Worm (Caenorhabditis elegans) whole organism, late embryonic: ENCODE measurements around the gene F26D10.13.

Source experiments
- C08G9.2 ChIP-seq: sonication (generic microtip); optimal IDR thresholded peaks from 2 replicates; lab custom pipeline; 2016; ENCODE audit warnings: mild to moderate bottlenecking, missing genetic modification characterization, moderate library complexity, missing compliant biosample characterization
- C38D4.7 ChIP-seq: fragments of 200-800 bp; sonication (Bioruptor generic); optimal IDR thresholded peaks from 2 replicates; lab custom pipeline; 2018; ENCODE audit warnings: mild to moderate bottlenecking, missing genetic modification characterization, moderate library complexity, missing compliant biosample characterization
- F13H6.1 ChIP-seq: sonication (generic microtip); optimal IDR thresholded peaks from 2 replicates; lab custom pipeline; 2016; ENCODE audit warnings: missing genetic modification characterization, missing compliant biosample characterization
- K02D7.2 ChIP-seq: sonication (generic microtip); optimal IDR thresholded peaks from 2 replicates; lab custom pipeline; 2017; ENCODE audit warnings: mild to moderate bottlenecking, missing genetic modification characterization, missing compliant biosample characterization
- K09A11.1 ChIP-seq: sonication (generic microtip); optimal IDR thresholded peaks from 2 replicates; lab custom pipeline; 2017; ENCODE audit warnings: antibody characterized with exemption, mild to moderate bottlenecking, missing genetic modification characterization, missing compliant biosample characterization; ENCODE audit not compliant: insufficient read depth
- Y22D7AL.16 ChIP-seq: sonication (generic microtip); optimal IDR thresholded peaks from 2 replicates; lab custom pipeline; 2016; ENCODE audit warnings: missing genetic modification characterization, missing compliant biosample characterization
- ama-1 ChIP-seq: fragments of 150-350 bp; optimal IDR thresholded peaks from 2 replicates; lab custom pipeline; 2014
- ceh-14 ChIP-seq: sonication (generic microtip); optimal IDR thresholded peaks from 2 replicates; lab custom pipeline; 2016; ENCODE audit warnings: missing genotype, missing genetic modification characterization, missing compliant biosample characterization
- ceh-24 ChIP-seq: sonication (generic microtip); optimal IDR thresholded peaks from 2 replicates; lab custom pipeline; 2016; ENCODE audit warnings: mild to moderate bottlenecking, missing genetic modification characterization, missing compliant biosample characterization
- ceh-30 ChIP-seq: fragments of 150-350 bp; optimal IDR thresholded peaks from 2 replicates; lab custom pipeline; 2014; ENCODE audit warnings: missing biosample characterization, missing genetic modification characterization
- ceh-45 ChIP-seq: fragments of 200-800 bp; sonication (Bioruptor generic); IDR thresholded peaks from 2 replicates; pipeline ENCODE4 v1.3.6; 2022; ENCODE audit warnings: missing genetic modification reagents, missing genetic modification characterization, missing compliant biosample characterization
- ceh-48 ChIP-seq: sonication (generic microtip); optimal IDR thresholded peaks from 2 replicates; lab custom pipeline; 2016; ENCODE audit warnings: missing genetic modification characterization, inconsistent platforms, missing compliant biosample characterization
- ceh-6 ChIP-seq: fragments of 200-800 bp; sonication (Bioruptor generic); optimal IDR thresholded peaks from 2 replicates; lab custom pipeline; 2018; ENCODE audit warnings: mild to moderate bottlenecking, missing genetic modification characterization, missing compliant biosample characterization
- che-1 ChIP-seq: sonication (generic microtip); optimal IDR thresholded peaks from 2 replicates; lab custom pipeline; 2016; ENCODE audit warnings: mild to moderate bottlenecking, missing genetic modification characterization, missing compliant biosample characterization
- elt-2 ChIP-seq: sonication (generic microtip); optimal IDR thresholded peaks from 2 replicates; lab custom pipeline; 2016; ENCODE audit warnings: missing genetic modification reagents, missing genetic modification characterization, missing compliant biosample characterization
- ets-4 ChIP-seq: sonication (generic microtip); optimal IDR thresholded peaks from 2 replicates; lab custom pipeline; 2016; ENCODE audit warnings: missing genetic modification characterization, missing compliant biosample characterization
- eyg-1 ChIP-seq: sonication (generic microtip); optimal IDR thresholded peaks from 2 replicates; lab custom pipeline; 2016; ENCODE audit warnings: missing genotype, missing genetic modification characterization, missing compliant biosample characterization
- fkh-10 ChIP-seq: fragments of 150-350 bp; optimal IDR thresholded peaks from 2 replicates; lab custom pipeline; 2014; ENCODE audit warnings: missing biosample characterization, missing genetic modification reagents, missing genetic modification characterization
- gmeb-2 ChIP-seq: sonication (generic microtip); optimal IDR thresholded peaks from 2 replicates; lab custom pipeline; 2016; ENCODE audit warnings: missing genetic modification characterization, inconsistent platforms, missing compliant biosample characterization
- hlh-15 ChIP-seq: sonication (generic microtip); optimal IDR thresholded peaks from 2 replicates; lab custom pipeline; 2016; ENCODE audit warnings: missing genetic modification characterization, missing compliant biosample characterization
- hlh-30 ChIP-seq: sonication (generic microtip); optimal IDR thresholded peaks from 2 replicates; lab custom pipeline; 2017; ENCODE audit warnings: antibody characterized with exemption, missing genetic modification characterization, missing compliant biosample characterization; ENCODE audit not compliant: insufficient read depth
- hlh-6 ChIP-seq: sonication (generic microtip); optimal IDR thresholded peaks from 2 replicates; lab custom pipeline; 2016; ENCODE audit warnings: missing genotype, missing genetic modification characterization, missing compliant biosample characterization
- lim-6 ChIP-seq: sonication (generic microtip); optimal IDR thresholded peaks from 2 replicates; lab custom pipeline; 2016; ENCODE audit warnings: missing genetic modification characterization, missing compliant biosample characterization
- lin-11 ChIP-seq: fragments of 200-800 bp; sonication (Bioruptor generic); optimal IDR thresholded peaks from 2 replicates; lab custom pipeline; 2018; ENCODE audit warnings: mild to moderate bottlenecking, missing genetic modification characterization, missing compliant biosample characterization
- madf-2 ChIP-seq: sonication (generic microtip); optimal IDR thresholded peaks from 2 replicates; lab custom pipeline; 2017; ENCODE audit warnings: missing genetic modification characterization, missing compliant biosample characterization
- mec-3 ChIP-seq: sonication (generic microtip); optimal IDR thresholded peaks from 2 replicates; lab custom pipeline; 2016; ENCODE audit warnings: borderline replicate concordance, missing genetic modification characterization, missing compliant biosample characterization
- nhr-232 ChIP-seq: sonication (generic microtip); optimal IDR thresholded peaks from 2 replicates; lab custom pipeline; 2016; ENCODE audit warnings: missing genetic modification characterization, missing compliant biosample characterization
- npax-4 ChIP-seq: sonication (generic microtip); optimal IDR thresholded peaks from 2 replicates; lab custom pipeline; 2016; ENCODE audit warnings: missing genetic modification characterization, missing compliant biosample characterization
- pat-9 ChIP-seq: fragments of 200-800 bp; sonication (Bioruptor generic); optimal IDR thresholded peaks from 2 replicates; lab custom pipeline; 2018; ENCODE audit warnings: mild to moderate bottlenecking, missing genetic modification characterization, moderate library complexity, missing compliant biosample characterization
- pha-2 ChIP-seq: sonication (generic microtip); optimal IDR thresholded peaks from 2 replicates; lab custom pipeline; 2017; ENCODE audit warnings: mild to moderate bottlenecking, missing genetic modification characterization, missing compliant biosample characterization
- pha-4 ChIP-seq: fragments of 150-350 bp; optimal IDR thresholded peaks from 2 replicates; lab custom pipeline; 2018; ENCODE audit warnings: missing biosample characterization, missing genetic modification reagents, missing genetic modification characterization
- pqm-1 ChIP-seq: sonication (generic microtip); optimal IDR thresholded peaks from 2 replicates; lab custom pipeline; 2016; ENCODE audit warnings: missing genetic modification characterization, missing compliant biosample characterization
- ref-2 ChIP-seq: sonication (generic microtip); optimal IDR thresholded peaks from 2 replicates; lab custom pipeline; 2016; ENCODE audit warnings: missing genetic modification characterization, missing compliant biosample characterization
- sdc-2 ChIP-seq: sonication (generic microtip); optimal IDR thresholded peaks from 2 replicates; lab custom pipeline; 2016; ENCODE audit warnings: missing genotype, missing genetic modification characterization, missing compliant biosample characterization
- sox-4 ChIP-seq: sonication (generic microtip); optimal IDR thresholded peaks from 2 replicates; lab custom pipeline; 2017; ENCODE audit warnings: mild to moderate bottlenecking, missing genetic modification characterization, inconsistent platforms, missing compliant biosample characterization
- syd-9 ChIP-seq: sonication (generic microtip); optimal IDR thresholded peaks from 2 replicates; lab custom pipeline; 2016; ENCODE audit warnings: mild to moderate bottlenecking, missing genetic modification characterization, moderate library complexity, missing compliant biosample characterization
- tbx-2 ChIP-seq: sonication (generic microtip); optimal IDR thresholded peaks from 2 replicates; lab custom pipeline; 2016; ENCODE audit warnings: missing genetic modification characterization, missing compliant biosample characterization
- tbx-7 ChIP-seq: sonication (generic microtip); optimal IDR thresholded peaks from 2 replicates; lab custom pipeline; 2016; ENCODE audit warnings: missing genotype, missing genetic modification characterization, missing compliant biosample characterization
- ttx-3 ChIP-seq: sonication (generic microtip); optimal IDR thresholded peaks from 2 replicates; lab custom pipeline; 2016; ENCODE audit warnings: missing genetic modification reagents, missing genetic modification characterization, missing compliant biosample characterization
- zip-5 ChIP-seq: sonication (generic microtip); optimal IDR thresholded peaks from 2 replicates; lab custom pipeline; 2016; ENCODE audit warnings: missing genetic modification characterization, missing compliant biosample characterization
- ztf-16 ChIP-seq: sonication (generic microtip); optimal IDR thresholded peaks from 2 replicates; lab custom pipeline; 2017; ENCODE audit warnings: missing genetic modification characterization, missing compliant biosample characterization

Gene F26D10.13

DNA sequence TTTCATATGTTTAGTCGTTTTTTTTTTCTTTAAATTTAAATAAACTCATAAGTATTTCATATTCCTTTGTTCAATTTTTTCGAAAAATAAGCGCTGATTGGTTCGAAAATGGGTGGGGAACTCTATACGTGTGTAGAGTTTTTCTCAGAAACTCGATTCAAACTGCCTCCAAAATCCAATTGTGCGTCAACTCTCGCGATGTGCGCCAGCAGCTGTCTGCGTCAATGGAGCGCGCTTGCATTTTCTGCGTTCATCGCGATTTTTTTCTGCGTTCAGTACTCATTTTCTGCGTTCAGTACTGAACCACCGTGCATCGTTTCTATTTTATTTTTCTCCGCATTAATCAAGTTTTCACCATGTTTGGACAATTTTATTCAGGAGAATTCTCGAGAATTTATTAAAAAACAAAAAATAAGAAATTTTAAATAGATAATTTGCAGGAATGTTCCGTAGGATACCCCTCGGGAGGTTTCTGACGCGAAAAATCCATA, 14.9 kb downstream of the F26D10.13 start, which contains the start of gene eelo-2 (continued):
- TF ChIP-seq pat-9 (tag; lab: Kevin White, UChicago) (peak; percentile 51), pha-4 (tag; lab: Kevin White, UChicago) (no peak), che-1 (tag; lab: Kevin White, UChicago) (no peak), syd-9 (tag; lab: Kevin White, UChicago) (peak; percentile 22), pqm-1 (peak; percentile 84), hlh-30 (tag; lab: Kevin White, UChicago) (peak; percentile 60), nhr-232 (tag; lab: Kevin White, UChicago) (no peak), eyg-1 (tag; lab: Kevin White, UChicago) (no peak), sdc-2 (tag; lab: Kevin White, UChicago) (peak; percentile 46), pha-2 (tag; lab: Kevin White, UChicago) (no peak), ama-1 (lab: Kevin White, UChicago) (no peak), gmeb-2 (tag; lab: Kevin White, UChicago) (peak; percentile 54), elt-2 (peak; percentile 72), ceh-45 (no peak), ref-2 (tag; lab: Kevin White, UChicago) (peak; percentile 82), npax-4 (tag; lab: Kevin White, UChicago) (no peak), ztf-16 (tag; lab: Kevin White, UChicago) (peak; percentile 69)

DNA sequence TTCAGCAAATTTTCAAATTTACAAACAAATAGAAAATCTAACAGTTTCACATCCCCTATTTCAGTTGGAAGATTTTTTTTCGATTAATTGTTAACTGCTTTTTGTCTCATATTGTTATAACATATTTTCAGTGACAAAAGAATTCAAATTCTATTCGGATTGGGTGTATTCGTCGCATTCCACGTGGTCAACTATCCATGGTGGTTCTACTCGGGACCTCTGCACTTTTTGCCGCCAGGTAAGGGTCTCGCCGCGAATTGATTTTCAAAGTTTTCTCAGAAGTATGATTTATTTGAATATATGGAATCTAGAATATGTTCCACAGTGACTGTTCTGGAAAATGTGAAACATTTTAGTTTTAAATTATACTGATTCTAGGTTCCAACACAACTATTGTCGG, 16.1 kb downstream of the F26D10.13 start:
- TF ChIP-seq lim-6: no peak
- TF ChIP-seq ceh-24: no peak
- no peak for TF ChIP-seq tbx-2 (tag; lab: Kevin White, UChicago)
- no peak for TF ChIP-seq Y22D7AL.16 (tag; lab: Kevin White, UChicago)
- TF ChIP-seq gmeb-2 (tag; lab: Kevin White, UChicago): no peak
- no peak for TF ChIP-seq C38D4.7 (GFP tag; lab: Kevin White, UChicago)
- no peak for TF ChIP-seq hlh-6
- no peak for TF ChIP-seq eyg-1 (tag; lab: Kevin White, UChicago)
- TF ChIP-seq fkh-10 (GFP tag; lab: Kevin White, UChicago): no peak
- no peak for TF ChIP-seq sox-4 (tag; lab: Kevin White, UChicago)
- no peak for TF ChIP-seq mec-3 (tag; lab: Kevin White, UChicago)
- no peak for TF ChIP-seq hlh-30 (tag; lab: Kevin White, UChicago)
- no peak for TF ChIP-seq madf-2 (tag; lab: Kevin White, UChicago)
- TF ChIP-seq K09A11.1 (tag; lab: Kevin White, UChicago): no peak
- TF ChIP-seq F13H6.1: no peak
- no peak for TF ChIP-seq ceh-48 (tag; lab: Kevin White, UChicago)
- TF ChIP-seq ets-4 (tag; lab: Kevin White, UChicago): no peak
- TF ChIP-seq nhr-232 (tag; lab: Kevin White, UChicago): no peak
- no peak for TF ChIP-seq ceh-14 (tag; lab: Kevin White, UChicago)
- TF ChIP-seq, all 69 proteins: peak for 0

DNA sequence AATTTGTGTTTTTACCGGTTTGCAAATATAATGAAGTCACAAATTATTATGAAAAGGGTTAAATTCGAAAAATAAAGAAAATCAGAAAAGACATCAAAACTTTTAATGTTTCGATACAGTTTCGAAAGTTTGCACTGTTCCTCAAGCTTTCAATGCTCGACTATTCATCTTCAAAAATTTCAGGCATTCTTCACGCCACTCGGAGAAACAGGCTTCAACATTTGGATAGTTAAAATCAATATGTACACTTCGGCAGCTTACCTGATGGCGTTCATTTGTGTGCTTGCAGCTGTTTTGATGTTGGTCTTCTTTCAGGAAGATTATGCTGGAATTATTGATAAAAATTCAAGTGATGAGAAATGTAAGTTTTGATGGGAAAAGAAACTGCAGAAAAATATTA, 17.4 kb downstream of the F26D10.13 start:
- no peak for TF ChIP-seq ref-2 (tag; lab: Kevin White, UChicago)
- TF ChIP-seq mec-3 (tag; lab: Kevin White, UChicago): no peak
- no peak for TF ChIP-seq lin-11 (tag; lab: Kevin White, UChicago)
- TF ChIP-seq lim-6: no peak
- no peak for TF ChIP-seq tbx-7 (tag; lab: Kevin White, UChicago)
- no peak for TF ChIP-seq eyg-1 (tag; lab: Kevin White, UChicago)
- TF ChIP-seq C08G9.2 (tag; lab: Kevin White, UChicago): no peak
- no peak for TF ChIP-seq fkh-10 (GFP tag; lab: Kevin White, UChicago)
- TF ChIP-seq pha-4 (tag; lab: Kevin White, UChicago): no peak
- no peak for TF ChIP-seq C38D4.7 (GFP tag; lab: Kevin White, UChicago)
- TF ChIP-seq K02D7.2: no peak
- TF ChIP-seq hlh-15: no peak
- no peak for TF ChIP-seq ceh-6 (GFP tag; lab: Kevin White, UChicago)
- TF ChIP-seq ceh-30: no peak
- no peak for TF ChIP-seq ttx-3 (tag; lab: Kevin White, UChicago)
- TF ChIP-seq zip-5 (tag; lab: Kevin White, UChicago): no peak
- TF ChIP-seq hlh-30 (tag; lab: Kevin White, UChicago): no peak
- TF ChIP-seq pqm-1: no peak
